Fruit fly (Drosophila melanogaster) whole organism, adult: Measurements from ENCODE around the gene CG14573.

Experiments used
- CG14711 ChIP-seq: fragments of 200-800 bp; sonication (Bioruptor generic); optimal IDR thresholded peaks from 2 replicates; lab custom pipeline; 2018; ENCODE audit warnings: missing biosample characterization, mild to moderate bottlenecking, missing genetic modification characterization, moderate library complexity
- CG1620 ChIP-seq: fragments of 200-800 bp; sonication (Bioruptor generic); optimal IDR thresholded peaks from 2 replicates; lab custom pipeline; 2016; ENCODE audit warnings: missing biosample characterization, missing genetic modification characterization
- Crg-1 ChIP-seq: fragments of 200-800 bp; sonication (Bioruptor generic); optimal IDR thresholded peaks from 2 replicates; lab custom pipeline; 2016; ENCODE audit warnings: missing biosample characterization, missing genetic modification characterization
- ovo ChIP-seq: fragments of 200-800 bp; sonication (Bioruptor generic); optimal IDR thresholded peaks from 2 replicates; lab custom pipeline; 2016; ENCODE audit warnings: missing biosample characterization, missing genetic modification characterization
- pad ChIP-seq: fragments of 200-800 bp; sonication (Bioruptor generic); optimal IDR thresholded peaks from 3 replicates; lab custom pipeline; 2017; ENCODE audit warnings: missing biosample characterization, missing genetic modification characterization, mild to moderate bottlenecking, moderate library complexity, missing genetic modification reagents

DNA sequence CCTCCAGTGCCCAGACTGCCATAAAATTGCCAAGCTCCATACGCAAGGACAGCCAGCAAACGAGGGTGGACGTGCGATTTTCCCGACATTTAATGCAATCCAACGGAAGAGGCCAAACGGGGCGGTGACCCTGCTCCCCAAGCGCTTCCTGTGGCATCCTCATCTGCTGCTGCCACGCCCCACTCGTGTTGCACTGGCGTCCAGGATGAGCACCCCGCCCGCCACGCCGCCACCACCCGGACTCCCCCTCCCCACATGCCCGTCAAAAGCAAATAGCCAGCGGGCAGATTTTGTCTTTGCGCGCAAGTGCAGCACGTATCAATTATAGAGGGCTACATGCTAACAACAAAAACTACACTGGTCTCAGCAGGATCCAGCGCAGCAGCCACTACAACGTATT is 15.7 kb upstream of the CG14573 start:
- TF ChIP-seq pad (GFP tag; lab: Kevin White, UChicago): no peak
- TF ChIP-seq CG1620 (GFP tag; lab: Kevin White, UChicago): no peak
- TF ChIP-seq CG14711: no peak
- TF ChIP-seq Crg-1 (GFP tag; lab: Kevin White, UChicago): no peak
- no peak for TF ChIP-seq ovo (GFP tag; lab: Kevin White, UChicago)
